Worm (Caenorhabditis elegans): ENCODE data around the gene Y51A2A.16.

Gene Y51A2A.16

DNA sequence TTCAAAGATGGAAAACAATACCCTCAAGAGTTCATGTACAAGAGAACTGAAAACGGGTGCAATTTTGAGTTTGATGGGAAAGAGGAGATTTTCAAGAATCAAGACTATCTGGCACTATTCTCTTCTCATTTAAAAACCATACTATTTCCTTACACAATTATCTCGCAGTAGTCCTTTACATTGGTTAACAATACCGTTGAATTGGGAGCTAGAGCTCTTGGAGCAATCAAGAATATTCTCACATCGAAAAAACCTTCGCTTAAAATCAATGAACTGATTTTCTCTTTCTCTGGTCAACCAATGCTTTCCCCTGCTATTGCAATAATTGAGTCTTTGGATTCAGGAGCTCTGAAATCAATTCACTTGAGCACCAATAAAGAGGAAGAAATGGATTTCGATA is 27.2 kb downstream of the Y51A2A.16 start, which contains the start of gene R10E8.2:
Gene R10E8.2 (plus strand): TSS at position 301 of the 400 bp plus-strand sequence.
- TF ChIP-seq nhr-237 (tag; optimal IDR thresholded peaks at IDR 0.05) (no peak), tbx-8 (GFP tag; optimal IDR thresholded peaks at IDR 0.05) (no peak), hlh-1 (tag; optimal IDR thresholded peaks at IDR 0.05) (no peak), flh-1 (GFP tag; optimal IDR thresholded peaks at IDR 0.05) (no peak), M03D4.4 (tag; optimal IDR thresholded peaks at IDR 0.05) (no peak), cnd-1 (tag; optimal IDR thresholded peaks at IDR 0.05) (no peak), ham-2 (GFP tag; optimal IDR thresholded peaks at IDR 0.05) (no peak), lsy-2 (tag; optimal IDR thresholded peaks at IDR 0.05) (no peak), sptf-1 (tag; optimal IDR thresholded peaks at IDR 0.05) (no peak), blmp-1 (tag; optimal IDR thresholded peaks at IDR 0.05) (no peak), mep-1 (tag; optimal IDR thresholded peaks at IDR 0.05) (no peak), ceh-39 (tag; optimal IDR thresholded peaks at IDR 0.05) (no peak), snpc-4 (tag; optimal IDR thresholded peaks at IDR 0.05) (no peak), nhr-12 (tag; optimal IDR thresholded peaks at IDR 0.05) (no peak), mls-2 (tag; optimal IDR thresholded peaks at IDR 0.05) (no peak)

DNA sequence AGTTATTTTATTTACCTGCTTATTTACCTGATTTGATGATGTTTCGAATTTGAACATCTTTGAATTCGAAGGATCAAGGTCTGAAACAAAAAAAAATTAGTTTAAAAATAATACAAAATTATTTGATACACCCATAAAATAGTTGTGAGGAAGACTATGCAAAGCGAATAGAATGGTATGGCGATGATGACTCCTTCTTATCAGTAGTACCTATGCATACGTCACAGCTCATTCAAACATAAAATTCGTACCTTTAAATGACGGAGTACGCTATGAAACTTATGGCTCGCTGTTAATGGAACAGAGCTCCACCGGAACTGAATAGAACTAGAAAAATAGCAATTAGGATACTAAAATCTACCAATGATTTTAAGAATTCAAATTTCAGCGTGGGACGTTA is 28.4 kb downstream of the Y51A2A.16 start, which contains the start of gene R10E8.1:
Gene R10E8.1 (minus strand): TSS at position 178 of the 400 bp plus-strand sequence.
- TF ChIP-seq ces-1 (GFP tag; optimal IDR thresholded peaks at IDR 0.05) (no peak), sptf-1 (tag; optimal IDR thresholded peaks at IDR 0.05) (no peak), cnd-1 (tag; optimal IDR thresholded peaks at IDR 0.05) (no peak), ceh-83 (GFP tag; optimal IDR thresholded peaks at IDR 0.05) (no peak), elt-3 (tag; optimal IDR thresholded peaks at IDR 0.05) (no peak), mep-1 (tag; optimal IDR thresholded peaks at IDR 0.05) (no peak), pha-4 (tag; optimal IDR thresholded peaks at IDR 0.05) (no peak), hlh-1 (tag; optimal IDR thresholded peaks at IDR 0.05) (no peak), nhr-237 (tag; optimal IDR thresholded peaks at IDR 0.05) (no peak), unc-62 (GFP tag; optimal IDR thresholded peaks at IDR 0.05) (no peak), lsy-2 (tag; optimal IDR thresholded peaks at IDR 0.05) (no peak), mab-5 (tag; optimal IDR thresholded peaks at IDR 0.05) (no peak), ceh-43 (GFP tag; optimal IDR thresholded peaks at IDR 0.05) (no peak), drap-1 (GFP tag; optimal IDR thresholded peaks at IDR 0.05) (no peak), mls-2 (tag; optimal IDR thresholded peaks at IDR 0.05) (no peak), snpc-4 (tag; optimal IDR thresholded peaks at IDR 0.05) (no peak), lin-32 (GFP tag; optimal IDR thresholded peaks at IDR 0.05) (no peak), elt-1 (tag; optimal IDR thresholded peaks at IDR 0.05; ENCODE audit: borderline replicate concordance, insufficient read depth) (no peak)

- TF ChIP-seq elt-1 (tag; optimal IDR thresholded peaks at IDR 0.05; ENCODE audit: borderline replicate concordance, insufficient read depth): no peak
- no peak for TF ChIP-seq unc-62 (GFP tag; optimal IDR thresholded peaks at IDR 0.05)
- TF ChIP-seq ztf-11 (tag; optimal IDR thresholded peaks at IDR 0.05): no peak
- TF ChIP-seq unc-39 (tag; optimal IDR thresholded peaks at IDR 0.05): no peak
- TF ChIP-seq bed-3 (GFP tag; optimal IDR thresholded peaks at IDR 0.05): no peak
- no peak for TF ChIP-seq hlh-1 (tag; optimal IDR thresholded peaks at IDR 0.05)
- no peak for TF ChIP-seq snpc-4 (tag; optimal IDR thresholded peaks at IDR 0.05)
- TF ChIP-seq nhr-28 (tag; optimal IDR thresholded peaks at IDR 0.05): no peak
- TF ChIP-seq nhr-2 (tag; optimal IDR thresholded peaks at IDR 0.05): no peak
- no peak for TF ChIP-seq ceh-43 (GFP tag; optimal IDR thresholded peaks at IDR 0.05)
- TF ChIP-seq tbx-8 (GFP tag; optimal IDR thresholded peaks at IDR 0.05): no peak
Observed at ce11 chrV:18246077-18246476, 34.6 kb downstream of the Y51A2A.16 start.

- no peak for TF ChIP-seq unc-62 (GFP tag; optimal IDR thresholded peaks at IDR 0.05)
- TF ChIP-seq mab-5 (tag; optimal IDR thresholded peaks at IDR 0.05): no peak
- TF ChIP-seq unc-120 (tag; optimal IDR thresholded peaks at IDR 0.05; ENCODE audit: poor library complexity, severe bottlenecking): no peak
- TF ChIP-seq ceh-39 (tag; optimal IDR thresholded peaks at IDR 0.05): no peak
- no peak for TF ChIP-seq cnd-1 (tag; optimal IDR thresholded peaks at IDR 0.05)
- TF ChIP-seq nhr-28 (tag; optimal IDR thresholded peaks at IDR 0.05): no peak
- no peak for TF ChIP-seq zip-8 (tag; optimal IDR thresholded peaks at IDR 0.05)
- TF ChIP-seq hlh-1 (tag; optimal IDR thresholded peaks at IDR 0.05): no peak
- TF ChIP-seq mls-2 (tag; optimal IDR thresholded peaks at IDR 0.05): no peak
- no peak for TF ChIP-seq nhr-12 (tag; optimal IDR thresholded peaks at IDR 0.05)
- TF ChIP-seq nhr-2 (tag; optimal IDR thresholded peaks at IDR 0.05): no peak
Observed at ce11 chrV:18244408-18244807, 36.3 kb downstream of the Y51A2A.16 start.

DNA sequence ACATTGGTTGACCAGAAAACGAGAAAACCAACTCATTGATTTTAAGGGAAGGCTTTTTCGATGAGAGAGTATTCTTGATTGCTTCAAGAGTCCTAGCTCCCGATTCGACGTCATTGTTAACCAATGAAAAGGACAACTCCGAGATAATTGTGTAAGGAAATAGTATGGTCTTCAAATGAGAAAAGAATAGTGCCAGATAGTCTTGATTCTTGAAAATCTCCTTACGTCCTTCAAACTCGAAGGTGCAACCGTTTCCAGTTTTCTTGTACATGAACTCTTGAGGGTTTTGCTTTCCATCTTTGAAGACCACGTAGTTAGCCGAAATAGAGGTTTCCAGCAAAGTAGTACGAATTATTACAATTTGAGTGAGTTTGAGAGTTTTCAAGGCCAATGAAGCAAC is 37.5 kb downstream of the Y51A2A.16 start:
- TF ChIP-seq sem-2 (GFP tag; optimal IDR thresholded peaks at IDR 0.05) (no peak), ceh-39 (tag; optimal IDR thresholded peaks at IDR 0.05) (no peak), drap-1 (GFP tag; optimal IDR thresholded peaks at IDR 0.05) (no peak), nhr-28 (tag; optimal IDR thresholded peaks at IDR 0.05) (no peak), tbx-8 (GFP tag; optimal IDR thresholded peaks at IDR 0.05) (no peak), nhr-237 (tag; optimal IDR thresholded peaks at IDR 0.05) (no peak), elt-3 (tag; optimal IDR thresholded peaks at IDR 0.05) (no peak), unc-62 (GFP tag; optimal IDR thresholded peaks at IDR 0.05) (no peak), mep-1 (tag; optimal IDR thresholded peaks at IDR 0.05) (no peak)

Data from whole organism, mixed stage, embryonic.